In genomic region chrIV:2801004-2801403, ce11 we compare ENCODE assay signal across 1 worm cellular context.
TF ChIP-seq lines count a peak whose summit lies in the region.

No protein-coding gene starts in this region.

TF ChIP-seq in whole organism, L4 larva, 104 proteins besides CTCF, POLR2A, EP300 and RAD21 (continued from another document):
- no peak for TF ChIP-seq ama-1 (optimal IDR thresholded peaks at IDR 0.05; lab: Kevin White, UChicago)
- TF ChIP-seq lin-39 (tag; optimal IDR thresholded peaks at IDR 0.05; lab: Kevin White, UChicago) = no peak
- TF ChIP-seq dve-1 (tag; optimal IDR thresholded peaks at IDR 0.05; lab: Kevin White, UChicago; ENCODE audit: insufficient read depth) = peak; percentile 66
- no peak for TF ChIP-seq nhr-10 (tag; optimal IDR thresholded peaks at IDR 0.05; lab: Kevin White, UChicago)
- 0 out of 2 replicates have a peak, but pooled peaks have one; percentile 46 for TF ChIP-seq lin-1 (GFP tag; IDR thresholded peaks at IDR 0.05; lab: Robert Waterston, UW)
- TF ChIP-seq mdt-29 (GFP tag; IDR thresholded peaks at IDR 0.05; lab: Robert Waterston, UW) = peak; percentile 66
- no peak for TF ChIP-seq nhr-25 (tag; optimal IDR thresholded peaks at IDR 0.05; lab: Kevin White, UChicago; ENCODE audit: borderline replicate concordance, insufficient read depth)
- TF ChIP-seq saeg-2 (GFP tag; IDR thresholded peaks at IDR 0.05; lab: Robert Waterston, UW) = peak; percentile 61; the same call in 1 of the 2 replicates
- TF ChIP-seq fkh-10 (GFP tag; optimal IDR thresholded peaks at IDR 0.05; lab: Kevin White, UChicago) = no peak
- TF ChIP-seq ceh-32 (tag; optimal IDR thresholded peaks at IDR 0.05; lab: Kevin White, UChicago; ENCODE audit: poor library complexity) = no peak
- TF ChIP-seq lim-7 (GFP tag; IDR thresholded peaks at IDR 0.05; lab: Robert Waterston, UW) = peak; percentile 78
- TF ChIP-seq madf-5 (GFP tag; IDR thresholded peaks at IDR 0.05; lab: Robert Waterston, UW) = peak in 1 of 2 experiments; percentile 46; a peak in 1 of 4 replicates
- TF ChIP-seq php-3 (GFP tag; IDR thresholded peaks at IDR 0.05; lab: Robert Waterston, UW) = 0 out of 2 replicates have a peak, but pooled peaks have one; percentile 38
- no peak for TF ChIP-seq nhr-42 (GFP tag; IDR thresholded peaks at IDR 0.05; lab: Robert Waterston, UW)
- peak; percentile 55 for TF ChIP-seq snpc-1.2 (GFP tag; IDR thresholded peaks at IDR 0.05; lab: Robert Waterston, UW)
- peak; percentile 47; the same call in 1 of the 2 replicates for TF ChIP-seq hmg-1.1 (GFP tag; IDR thresholded peaks at IDR 0.05; lab: Robert Waterston, UW)
- peak; percentile 81 for TF ChIP-seq hlh-30 (tag; optimal IDR thresholded peaks at IDR 0.05; lab: Kevin White, UChicago; ENCODE audit: insufficient read depth)
- TF ChIP-seq arid-1 (GFP tag; conservative IDR thresholded peaks at IDR 0.05; lab: Robert Waterston, UW) = peak; percentile 69
- TF ChIP-seq ctbp-1 (GFP tag; IDR thresholded peaks at IDR 0.05; lab: Robert Waterston, UW) = 0 out of 2 replicates have a peak, but pooled peaks have one; percentile 33
- TF ChIP-seq duxl-1 (tag; optimal IDR thresholded peaks at IDR 0.05; lab: Kevin White, UChicago; ENCODE audit: poor library complexity) = peak; percentile 49
- TF ChIP-seq Y5F2A.4 (GFP tag; optimal IDR thresholded peaks at IDR 0.05; lab: Kevin White, UChicago) = peak; percentile 20
- peak; percentile 81 for TF ChIP-seq aha-1 (tag; lab: Kevin White, UChicago)
- TF ChIP-seq hlh-11 (tag; optimal IDR thresholded peaks at IDR 0.05; lab: Kevin White, UChicago) = peak; percentile 12
- TF ChIP-seq nhr-237 (tag; optimal IDR thresholded peaks at IDR 0.05; lab: Kevin White, UChicago) = no peak
- no peak for TF ChIP-seq ceh-28 (tag; optimal IDR thresholded peaks at IDR 0.05; lab: Kevin White, UChicago)
- peak; percentile 26 for TF ChIP-seq spr-1 (tag; optimal IDR thresholded peaks at IDR 0.05; lab: Kevin White, UChicago)
- no peak for TF ChIP-seq aly-2 (tag; optimal IDR thresholded peaks at IDR 0.05; lab: Kevin White, UChicago)
- TF ChIP-seq mep-1 (tag; optimal IDR thresholded peaks at IDR 0.05; lab: Kevin White, UChicago) = peak; percentile 55
- peak; percentile 89 for TF ChIP-seq F26F4.8 (GFP tag; conservative IDR thresholded peaks at IDR 0.05; lab: Robert Waterston, UW)
- TF ChIP-seq dmd-8 (GFP tag; IDR thresholded peaks at IDR 0.05; lab: Robert Waterston, UW) = peak; percentile 75
- peak; percentile 85 for TF ChIP-seq vab-7 (GFP tag; IDR thresholded peaks at IDR 0.05; lab: Robert Waterston, UW)
- TF ChIP-seq lin-13 (GFP tag; optimal IDR thresholded peaks at IDR 0.05; lab: Kevin White, UChicago) = peak; percentile 70
- no peak for TF ChIP-seq ztf-7 (tag; optimal IDR thresholded peaks at IDR 0.05; lab: Kevin White, UChicago)
- TF ChIP-seq F44E2.7 (GFP tag; IDR thresholded peaks at IDR 0.05; lab: Robert Waterston, UW) = peak; percentile 68; the same call in 1 of the 2 replicates
- TF ChIP-seq Y48G9A.11 (GFP tag; IDR thresholded peaks at IDR 0.05; lab: Robert Waterston, UW) = peak; percentile 65
- peak in 1 of 2 experiments; percentile 56 for TF ChIP-seq daf-16 (GFP tag; optimal IDR thresholded peaks at IDR 0.05; lab: Kevin White, UChicago)
- TF ChIP-seq daf-16 (tag; optimal IDR thresholded peaks at IDR 0.05; lab: Kevin White, UChicago) = peak; percentile 17
- peak; percentile 23 for TF ChIP-seq F49E8.2 (tag; optimal IDR thresholded peaks at IDR 0.05; lab: Kevin White, UChicago; ENCODE audit: borderline replicate concordance)
- no peak for TF ChIP-seq unc-62 (GFP tag; optimal IDR thresholded peaks at IDR 0.05 in 1 of 2; lab: Kevin White, UChicago)
- no peak for TF ChIP-seq unc-62 (tag; optimal IDR thresholded peaks at IDR 0.05; lab: Kevin White, UChicago)
- 0 out of 2 replicates have a peak, but pooled peaks have one; percentile 23 for TF ChIP-seq dmd-9 (GFP tag; IDR thresholded peaks at IDR 0.05; lab: Robert Waterston, UW)
- TF ChIP-seq mxl-3 (GFP tag; optimal IDR thresholded peaks at IDR 0.05; lab: Kevin White, UChicago) = peak; percentile 17
- peak; percentile 73 for TF ChIP-seq lin-38 (GFP tag; IDR thresholded peaks at IDR 0.05; lab: Robert Waterston, UW)
- peak; percentile 61 for TF ChIP-seq mes-2 (tag; optimal IDR thresholded peaks at IDR 0.05; lab: Kevin White, UChicago; ENCODE audit: poor library complexity, severe bottlenecking)
- TF ChIP-seq egl-43 (GFP tag; IDR thresholded peaks at IDR 0.05; lab: Robert Waterston, UW) = peak; percentile 91
- peak; percentile 29; the same call in 1 of the 2 replicates for TF ChIP-seq ceh-20 (GFP tag; IDR thresholded peaks at IDR 0.05; lab: Robert Waterston, UW)
- TF ChIP-seq tag-97 (GFP tag; IDR thresholded peaks at IDR 0.05; lab: Robert Waterston, UW) = no peak
- peak; percentile 35; the same call in 1 of the 2 replicates for TF ChIP-seq nhr-41 (GFP tag; IDR thresholded peaks at IDR 0.05; lab: Robert Waterston, UW)
- no peak for TF ChIP-seq rbr-2 (tag; optimal IDR thresholded peaks at IDR 0.05; lab: Kevin White, UChicago)
